Worm (Caenorhabditis elegans): ENCODE measurements around the gene F35E8.13.

DNA sequence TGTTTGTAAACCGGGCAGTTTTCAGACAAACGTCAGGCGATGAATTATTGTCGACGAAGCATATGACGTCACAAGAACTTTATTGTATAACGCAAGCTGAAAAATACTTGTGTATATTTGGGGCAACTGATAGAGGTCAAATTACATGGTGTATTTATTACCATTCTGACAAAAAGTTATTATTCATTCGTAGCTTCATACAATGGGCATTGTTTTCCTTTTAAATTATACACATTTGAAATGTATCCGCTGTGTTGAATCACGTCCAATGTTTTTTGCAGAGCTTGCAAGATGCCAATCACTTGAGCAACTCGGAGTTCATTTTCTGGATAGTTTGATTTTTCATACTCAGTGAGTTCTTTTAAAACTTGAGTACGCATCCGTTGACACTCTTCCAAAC, at the start of gene F35E8.13:
- TF ChIP-seq syd-9 (tag; optimal IDR thresholded peaks at IDR 0.05) (no peak), Y22D7AL.16 (tag; optimal IDR thresholded peaks at IDR 0.05) (no peak), ceh-19 (GFP tag; optimal IDR thresholded peaks at IDR 0.05) (no peak), hlh-13 (GFP tag; optimal IDR thresholded peaks at IDR 0.05) (no peak), ama-1 (optimal IDR thresholded peaks at IDR 0.05) (no peak), hlh-15 (tag; optimal IDR thresholded peaks at IDR 0.05) (no peak), sdc-2 (tag; optimal IDR thresholded peaks at IDR 0.05) (no peak), nhr-11 (tag; optimal IDR thresholded peaks at IDR 0.05) (no peak), ttx-3 (tag; optimal IDR thresholded peaks at IDR 0.05) (no peak), pqm-1 (tag; optimal IDR thresholded peaks at IDR 0.05) (no peak), pha-4 (tag; optimal IDR thresholded peaks at IDR 0.05) (no peak), sox-2 (GFP tag; IDR thresholded peaks at IDR 0.05) (no peak)
